Fruit fly (Drosophila melanogaster): ENCODE results near the gene Rh5.
A peak's percentile ranks its signal among the peaks of the same experiment; 100 is the strongest.

- TF ChIP-seq Snoo (tag; optimal IDR thresholded peaks at IDR 0.05), result peak; percentile 30
- TF ChIP-seq CG14655 (GFP tag; optimal IDR thresholded peaks at IDR 0.05), result peak; percentile 19
- TF ChIP-seq Pif1B (GFP tag; optimal IDR thresholded peaks at IDR 0.05), result peak; percentile 18
- peak; percentile 93 for TF ChIP-seq EcR (GFP tag; optimal IDR thresholded peaks at IDR 0.05)
- no peak for TF ChIP-seq CG8159 (tag; optimal IDR thresholded peaks at IDR 0.05)
- TF ChIP-seq D1 (tag; optimal IDR thresholded peaks at IDR 0.05), result no peak
These were observed 2.3 kb downstream of the Rh5 start for dm6 chr2L:12010100-12010876.

Measured in whole organism, pupa.